Fruit fly (Drosophila melanogaster) whole organism, embryonic: ENCODE data around the gene bon.

Source experiments
- ATbp ChIP-seq: fragments of 200-800 bp; sonication (Bioruptor generic); optimal IDR thresholded peaks from 2 replicates; lab custom pipeline; 2017; ENCODE audit warnings: missing biosample characterization, mild to moderate bottlenecking, missing genetic modification characterization, missing genetic modification reagents
- Adf1 ChIP-seq: fragments of 200-800 bp; sonication (Bioruptor generic); IDR thresholded peaks from 2 replicates; pipeline ENCODE4 v1.3.6; 2022; ENCODE audit warnings: missing biosample characterization, missing genetic modification characterization
- Antp ChIP-seq: fragments of 200-800 bp; sonication (Bioruptor generic); optimal IDR thresholded peaks from 3 replicates; lab custom pipeline; 2016; ENCODE audit warnings: missing biosample characterization, missing genetic modification characterization
- Atf3 ChIP-seq: fragments of 200-800 bp; sonication (Bioruptor generic); optimal IDR thresholded peaks from 3 replicates; lab custom pipeline; 2016; ENCODE audit warnings: missing biosample characterization, missing genetic modification characterization
- Bgb ChIP-seq: fragments of 200-800 bp; sonication (Bioruptor generic); IDR thresholded peaks from 2 replicates; pipeline ENCODE4 v1.3.6; 2022; ENCODE audit warnings: missing biosample characterization, missing genetic modification characterization; ENCODE audit not compliant: partially characterized antibody
- CG10654 ChIP-seq: fragments of 200-800 bp; sonication (Bioruptor generic); optimal IDR thresholded peaks from 2 replicates; lab custom pipeline; 2016; ENCODE audit warnings: missing biosample characterization, missing genetic modification characterization
- CG12744 ChIP-seq: fragments of 200-800 bp; sonication (Bioruptor generic); optimal IDR thresholded peaks from 2 replicates; lab custom pipeline; 2016; ENCODE audit warnings: missing biosample characterization, missing genetic modification characterization
- CG13123 ChIP-seq: fragments of 200-800 bp; sonication (Bioruptor generic); optimal IDR thresholded peaks from 2 replicates; lab custom pipeline; 2016; ENCODE audit warnings: missing biosample characterization, missing genetic modification characterization
- CG13296 ChIP-seq: fragments of 200-800 bp; sonication (Bioruptor generic); optimal IDR thresholded peaks from 3 replicates; lab custom pipeline; 2018; ENCODE audit warnings: missing biosample characterization, mild to moderate bottlenecking, missing genetic modification characterization
- CG14667 ChIP-seq: fragments of 200-800 bp; sonication (Bioruptor generic); IDR thresholded peaks from 2 replicates; pipeline ENCODE4 v1.3.6; 2022; ENCODE audit warnings: missing biosample characterization, missing genetic modification characterization
- CG17186 ChIP-seq: fragments of 200-800 bp; sonication (Bioruptor generic); optimal IDR thresholded peaks from 3 replicates; lab custom pipeline; 2017; ENCODE audit warnings: missing biosample characterization, missing genetic modification reagents, missing genetic modification characterization
- CG17361 ChIP-seq: fragments of 200-800 bp; sonication (Bioruptor generic); IDR thresholded peaks from 3 replicates; pipeline ENCODE4 v1.3.6; 2022; ENCODE audit warnings: missing biosample characterization, missing genetic modification characterization
- CG2202 ChIP-seq: fragments of 200-800 bp; sonication (Bioruptor generic); optimal IDR thresholded peaks from 2 replicates; lab custom pipeline; 2018; ENCODE audit warnings: missing biosample characterization, mild to moderate bottlenecking, missing genetic modification characterization
- CG3065 ChIP-seq: fragments of 200-800 bp; sonication (Bioruptor generic); optimal IDR thresholded peaks from 2 replicates; lab custom pipeline; 2016; ENCODE audit warnings: missing biosample characterization, missing genetic modification characterization
- CG3163 ChIP-seq: fragments of 200-800 bp; sonication (Bioruptor generic); optimal IDR thresholded peaks from 3 replicates; lab custom pipeline; 2016; ENCODE audit warnings: missing biosample characterization, missing genetic modification characterization
- CG42726 ChIP-seq: fragments of 200-800 bp; sonication (Bioruptor generic); IDR thresholded peaks from 2 replicates; pipeline ENCODE4 v1.3.6; 2022; ENCODE audit warnings: missing biosample characterization, missing genetic modification characterization; ENCODE audit not compliant: partially characterized antibody
- CG4282 ChIP-seq: fragments of 200-800 bp; sonication (Bioruptor generic); optimal IDR thresholded peaks from 2 replicates; lab custom pipeline; 2016; ENCODE audit warnings: missing biosample characterization, missing genetic modification characterization
- CG43689 ChIP-seq: fragments of 200-800 bp; sonication (Bioruptor generic); IDR thresholded peaks from 2 replicates; pipeline ENCODE4 v1.3.6; 2022; ENCODE audit warnings: missing biosample characterization, missing genetic modification characterization
- CG4730 ChIP-seq: fragments of 200-800 bp; sonication (Bioruptor generic); IDR thresholded peaks from 2 replicates; pipeline ENCODE4 v1.3.6; 2022; ENCODE audit warnings: missing biosample characterization, missing genetic modification characterization
- CG6765 ChIP-seq: fragments of 200-800 bp; sonication (Bioruptor generic); optimal IDR thresholded peaks from 3 replicates; lab custom pipeline; 2017; ENCODE audit warnings: missing biosample characterization, mild to moderate bottlenecking, missing genetic modification characterization
- CG8924 ChIP-seq: fragments of 200-800 bp; optimal IDR thresholded peaks from 3 replicates; lab custom pipeline; 2019; ENCODE audit warnings: missing biosample characterization, mild to moderate bottlenecking, missing genetic modification characterization, moderate library complexity
- CG9437 ChIP-seq: fragments of 200-800 bp; sonication (Bioruptor generic); optimal IDR thresholded peaks from 2 replicates; lab custom pipeline; 2018; ENCODE audit warnings: missing biosample characterization, mild to moderate bottlenecking, missing genetic modification characterization
- Camta ChIP-seq: fragments of 200-800 bp; sonication (Bioruptor generic); optimal IDR thresholded peaks from 2 replicates; lab custom pipeline; 2016; ENCODE audit warnings: missing biosample characterization, missing genetic modification characterization
- E2f1 ChIP-seq: fragments of 200-800 bp; sonication (Bioruptor generic); IDR thresholded peaks from 2 replicates; pipeline ENCODE4 v1.3.6; 2022; ENCODE audit warnings: missing biosample characterization, missing genetic modification characterization
- Ets65A ChIP-seq: fragments of 200-800 bp; sonication (Bioruptor generic); peaks from one replicate; lab custom pipeline; 2016; ENCODE audit warnings: missing biosample characterization, missing genetic modification characterization
- Gsc ChIP-seq: fragments of 200-800 bp; sonication (Bioruptor generic); IDR thresholded peaks from 2 replicates; pipeline ENCODE4 v1.3.6; 2022; ENCODE audit warnings: missing biosample characterization, missing genetic modification characterization
- Mrtf ChIP-seq: fragments of 200-800 bp; sonication (Bioruptor generic); IDR thresholded peaks from 3 replicates; pipeline ENCODE4 v1.3.6; 2022; ENCODE audit warnings: missing biosample characterization, missing genetic modification characterization
- Oli ChIP-seq: fragments of 200-800 bp; sonication (Bioruptor generic); optimal IDR thresholded peaks from 2 replicates; lab custom pipeline; 2018; ENCODE audit warnings: missing biosample characterization, mild to moderate bottlenecking, missing genetic modification characterization, moderate library complexity
- Optix ChIP-seq: fragments of 200-800 bp; sonication (Bioruptor generic); IDR thresholded peaks from 3 replicates; pipeline ENCODE4 v1.3.6; 2022; ENCODE audit warnings: missing biosample characterization, missing genetic modification characterization
- Pdp1 ChIP-seq, 2 experiments: fragments of 200-800 bp; sonication (Bioruptor generic); optimal IDR thresholded peaks; 3 replicates each; lab custom pipeline; 2016; ENCODE audit warnings: missing biosample characterization in 2 of 2, missing genetic modification characterization in 2 of 2, mild to moderate bottlenecking in 1 of 2, moderate library complexity in 1 of 2
- Rfx ChIP-seq: fragments of 200-800 bp; sonication (Bioruptor generic); IDR thresholded peaks from 2 replicates; pipeline ENCODE4 v1.3.6; 2022; ENCODE audit warnings: missing biosample characterization, missing genetic modification characterization
- Scr ChIP-seq: fragments of 200-800 bp; sonication (Bioruptor generic); IDR thresholded peaks from 2 replicates; pipeline ENCODE4 v1.3.6; 2022; ENCODE audit warnings: missing biosample characterization, missing genetic modification characterization; ENCODE audit not compliant: partially characterized antibody
- Sox102F ChIP-seq: fragments of 200-800 bp; sonication (Bioruptor generic); optimal IDR thresholded peaks from 2 replicates; lab custom pipeline; 2018; ENCODE audit warnings: missing biosample characterization, mild to moderate bottlenecking, missing genetic modification characterization, moderate library complexity
- Vsx1 ChIP-seq: fragments of 200-800 bp; sonication (Bioruptor generic); optimal IDR thresholded peaks from 2 replicates; lab custom pipeline; 2017; ENCODE audit warnings: missing biosample characterization, mild to moderate bottlenecking, missing genetic modification characterization, missing genetic modification reagents
- Xbp1 ChIP-seq: fragments of 200-800 bp; sonication (Bioruptor generic); optimal IDR thresholded peaks from 3 replicates; lab custom pipeline; 2016; ENCODE audit warnings: missing biosample characterization, mild to moderate bottlenecking, missing genetic modification characterization
- ab ChIP-seq: fragments of 200-800 bp; sonication (Bioruptor generic); optimal IDR thresholded peaks from 2 replicates; lab custom pipeline; 2016; ENCODE audit warnings: missing biosample characterization, missing genetic modification characterization
- ac ChIP-seq: fragments of 200-800 bp; sonication (Bioruptor generic); optimal IDR thresholded peaks from 3 replicates; lab custom pipeline; 2017; ENCODE audit warnings: missing biosample characterization, mild to moderate bottlenecking, missing genetic modification characterization
- amos ChIP-seq: fragments of 200-800 bp; sonication (Bioruptor generic); IDR thresholded peaks from 2 replicates; pipeline ENCODE4 v1.3.6; 2022; ENCODE audit warnings: missing biosample characterization, missing genetic modification characterization; ENCODE audit not compliant: partially characterized antibody
- cas ChIP-seq: fragments of 200-800 bp; sonication (Bioruptor generic); IDR thresholded peaks from 2 replicates; pipeline ENCODE4 v1.3.6; 2022; ENCODE audit warnings: missing biosample characterization, missing genetic modification characterization
- emc ChIP-seq: fragments of 200-800 bp; sonication (Bioruptor generic); optimal IDR thresholded peaks from 2 replicates; lab custom pipeline; 2016; ENCODE audit warnings: missing biosample characterization, missing genetic modification characterization
- fu2 ChIP-seq: fragments of 200-800 bp; sonication (Bioruptor generic); optimal IDR thresholded peaks from 2 replicates; lab custom pipeline; 2016; ENCODE audit warnings: missing biosample characterization, missing genetic modification characterization
- jing ChIP-seq: fragments of 200-800 bp; sonication (Bioruptor generic); optimal IDR thresholded peaks from 2 replicates; lab custom pipeline; 2018; ENCODE audit warnings: missing biosample characterization, mild to moderate bottlenecking, missing genetic modification characterization
- nom ChIP-seq: fragments of 200-800 bp; sonication (Bioruptor generic); optimal IDR thresholded peaks from 2 replicates; lab custom pipeline; 2017; ENCODE audit warnings: missing biosample characterization, missing genetic modification characterization, mild to moderate bottlenecking, moderate library complexity, missing genetic modification reagents
- otp ChIP-seq: fragments of 200-800 bp; sonication (Bioruptor generic); IDR thresholded peaks from 3 replicates; pipeline ENCODE4, ENCODE4 v1.3.6; 2022; ENCODE audit warnings: missing biosample characterization, missing genetic modification characterization
- phol ChIP-seq: fragments of 200-800 bp; sonication (Bioruptor generic); optimal IDR thresholded peaks from 3 replicates; lab custom pipeline; 2018; ENCODE audit warnings: missing biosample characterization, mild to moderate bottlenecking, missing genetic modification characterization, moderate library complexity
- scrt ChIP-seq: fragments of 200-800 bp; sonication (Bioruptor generic); optimal IDR thresholded peaks from 2 replicates; lab custom pipeline; 2018; ENCODE audit warnings: missing biosample characterization, mild to moderate bottlenecking, missing genetic modification characterization, moderate library complexity
- seq ChIP-seq: fragments of 200-800 bp; sonication (Bioruptor generic); IDR thresholded peaks from 2 replicates; pipeline ENCODE4 v1.3.6; 2022; ENCODE audit warnings: missing biosample characterization, missing genetic modification characterization
- slou ChIP-seq: fragments of 200-800 bp; sonication (Bioruptor generic); optimal IDR thresholded peaks from 3 replicates; lab custom pipeline; 2016; ENCODE audit warnings: missing biosample characterization, missing genetic modification characterization
- ssp ChIP-seq: fragments of 200-800 bp; sonication (Bioruptor generic); IDR thresholded peaks from 2 replicates; pipeline ENCODE4 v1.3.6; 2022; ENCODE audit warnings: missing biosample characterization, missing genetic modification characterization
- stwl ChIP-seq: fragments of 200-800 bp; sonication (Bioruptor generic); optimal IDR thresholded peaks from 3 replicates; lab custom pipeline; 2018; ENCODE audit warnings: missing biosample characterization, mild to moderate bottlenecking, missing genetic modification characterization, moderate library complexity
- twi ChIP-seq: fragments of 200-800 bp; optimal IDR thresholded peaks from 2 replicates; lab custom pipeline; 2019; ENCODE audit warnings: missing biosample characterization, mild to moderate bottlenecking, missing genetic modification characterization, moderate library complexity

bon gene

dm6 chr3R:20633984-20634446 lies 41.1 kb downstream of the bon start (continued):
- TF ChIP-seq CG12744 (no peak), Pdp1 (GFP tag; optimal IDR thresholded peaks at IDR 0.05; lab: Kevin White, UChicago) (peak; percentile 75 to 90), emc (GFP tag; lab: Kevin White, UChicago) (peak; percentile 4), Xbp1 (GFP tag; lab: Kevin White, UChicago) (peak; percentile 84), CG8924 (tag; lab: Kevin White, UChicago) (no peak), Atf3 (GFP tag; lab: Kevin White, UChicago) (peak; percentile 50), ATbp (GFP tag; lab: Kevin White, UChicago) (peak; percentile 65), CG6765 (GFP tag; lab: Kevin White, UChicago) (peak; percentile 39), cas (GFP tag; lab: Robert Waterston, UW) (peak; percentile 24; the same call in 1 of the 2 replicates), Rfx (GFP tag; lab: Robert Waterston, UW) (peak; percentile 82), Optix (peak; percentile 71; the same call in 1 of the 3 replicates), scrt (GFP tag; lab: Kevin White, UChicago) (no peak), Gsc (no peak), phol (tag; lab: Kevin White, UChicago) (no peak), Adf1 (GFP tag; lab: Robert Waterston, UW) (peak; percentile 23), ac (GFP tag; lab: Kevin White, UChicago) (no peak), Camta (peak; percentile 41), stwl (no peak), Antp (peak; percentile 84), CG10654 (peak; percentile 54), amos (GFP tag; lab: Robert Waterston, UW) (no peak), nom (GFP tag; lab: Kevin White, UChicago) (no peak), CG4282 (GFP tag; lab: Kevin White, UChicago) (no peak), Ets65A (peak; percentile 93), Scr (GFP tag; lab: Robert Waterston, UW) (no peak), CG14667 (GFP tag; lab: Robert Waterston, UW) (peak; percentile 28; the same call in 1 of the 2 replicates), fu2 (GFP tag; lab: Kevin White, UChicago) (peak; percentile 67), Mrtf (GFP tag; lab: Robert Waterston, UW) (peak; percentile 30; the same call in 1 of the 3 replicates), CG13296 (GFP tag; lab: Kevin White, UChicago) (no peak), Bgb (no peak), Vsx1 (GFP tag; lab: Kevin White, UChicago) (no peak), ssp (GFP tag; lab: Robert Waterston, UW) (0 out of 2 replicates have a peak, but pooled peaks have one; percentile 9), slou (GFP tag; lab: Kevin White, UChicago) (no peak), otp (GFP tag; lab: Robert Waterston, UW) (0 out of 3 replicates have a peak, but pooled peaks have one; percentile 36), twi (tag; lab: Kevin White, UChicago) (no peak), CG42726 (GFP tag; lab: Robert Waterston, UW) (no peak), CG3065 (GFP tag; lab: Kevin White, UChicago) (no peak), CG9437 (GFP tag; lab: Kevin White, UChicago) (no peak), E2f1 (GFP tag; lab: Robert Waterston, UW) (peak; percentile 58; the same call in 1 of the 2 replicates), seq (GFP tag; lab: Robert Waterston, UW) (peak; percentile 72), CG4730 (peak; percentile 64), CG13123 (GFP tag; lab: Kevin White, UChicago) (peak; percentile 56), Sox102F (GFP tag; lab: Kevin White, UChicago) (no peak), CG43689 (no peak), CG3163 (GFP tag; lab: Kevin White, UChicago) (peak; percentile 21), CG17186 (no peak), jing (peak; percentile 32), CG2202 (tag; lab: Kevin White, UChicago) (peak; percentile 32), ab (GFP tag; lab: Kevin White, UChicago) (no peak), CG17361 (GFP tag; lab: Robert Waterston, UW) (no peak), Oli (tag; lab: Kevin White, UChicago) (no peak)
